Worm (Caenorhabditis elegans) whole organism, L1 larva: ENCODE results near the gene C14F11.7.

Experiments used
- C04F5.9 ChIP-seq: sonication (generic microtip); optimal IDR thresholded peaks from 2 replicates; lab custom pipeline; 2016; ENCODE audit warnings: missing genetic modification characterization, missing compliant biosample characterization
- C16A3.4 ChIP-seq: fragments of 150-350 bp; optimal IDR thresholded peaks from 2 replicates; lab custom pipeline; 2014; ENCODE audit warnings: missing biosample characterization, missing genetic modification characterization
- alr-1 ChIP-seq: fragments of 200-800 bp; sonication (Bioruptor generic); optimal IDR thresholded peaks from 2 replicates; lab custom pipeline; 2018; ENCODE audit warnings: borderline replicate concordance, mild to moderate bottlenecking, missing genetic modification characterization, missing compliant biosample characterization
- aly-2 ChIP-seq: fragments of 150-350 bp; optimal IDR thresholded peaks from 2 replicates; lab custom pipeline; 2014; ENCODE audit warnings: missing biosample characterization, missing genetic modification characterization
- blmp-1 ChIP-seq: fragments of 150-350 bp; optimal IDR thresholded peaks from 2 replicates; lab custom pipeline; 2014; ENCODE audit warnings: missing biosample characterization, missing genetic modification characterization
- ceh-8 ChIP-seq: fragments of 200-800 bp; sonication (Bioruptor generic); optimal IDR thresholded peaks from 2 replicates; lab custom pipeline; 2018; ENCODE audit warnings: mild to moderate bottlenecking, missing genetic modification characterization, moderate library complexity, missing compliant biosample characterization
- ceh-82 ChIP-seq, 3 experiments: fragments of 150-350 bp in 1 of 3; sonication (generic microtip) in 2 of 3; optimal IDR thresholded peaks; 2 replicates each; lab custom pipeline; 2014 to 2017; ENCODE audit warnings: missing biosample characterization in 3 of 3, missing genetic modification characterization in 3 of 3
- ceh-88 ChIP-seq: fragments of 200-800 bp; sonication (Bioruptor generic); IDR thresholded peaks from 2 replicates; pipeline ENCODE4 v1.3.6; 2022; ENCODE audit warnings: missing genetic modification characterization, missing compliant biosample characterization
- ceh-90 ChIP-seq: sonication (generic microtip); optimal IDR thresholded peaks from 2 replicates; lab custom pipeline; 2016; ENCODE audit warnings: missing genetic modification characterization, missing compliant biosample characterization
- dsc-1 ChIP-seq: sonication (generic microtip); optimal IDR thresholded peaks from 2 replicates; lab custom pipeline; 2016; ENCODE audit warnings: mild to moderate bottlenecking, missing genetic modification characterization, missing compliant biosample characterization
- efl-1 ChIP-seq, 4 experiments: fragments of 150-350 bp; optimal IDR thresholded peaks in 3 of 4; peaks in 1 of 4; 1 replicate in 1 of 4; 2 replicates in 3 of 4; lab custom pipeline; 2014; ENCODE audit warnings: missing biosample characterization in 2 of 4, missing genetic modification characterization in 2 of 4, missing genetic modification reagents in 2 of 4
- egl-13 ChIP-seq: sonication (generic microtip); optimal IDR thresholded peaks from 2 replicates; lab custom pipeline; 2016; ENCODE audit warnings: missing genotype, missing genetic modification reagents, missing genetic modification characterization, missing compliant biosample characterization
- egl-27 ChIP-seq, 2 experiments: fragments of 150-350 bp in 1 of 2; sonication (generic microtip); optimal IDR thresholded peaks; 3 replicates each; lab custom pipeline; 2017 to 2018; ENCODE audit warnings: missing biosample characterization in 2 of 2, missing genetic modification characterization in 2 of 2, missing genetic modification reagents in 2 of 2
- ets-5 ChIP-seq: fragments of 200-800 bp; sonication (Bioruptor generic); IDR thresholded peaks from 2 replicates; pipeline ENCODE4 v1.3.6; 2022; ENCODE audit warnings: missing genetic modification characterization, missing compliant biosample characterization
- fkh-10 ChIP-seq: sonication (generic microtip); optimal IDR thresholded peaks from 2 replicates; lab custom pipeline; 2017; ENCODE audit warnings: missing biosample characterization, missing genetic modification reagents, missing genetic modification characterization
- fkh-4 ChIP-seq: sonication (generic microtip); optimal IDR thresholded peaks from 2 replicates; lab custom pipeline; 2016; ENCODE audit warnings: missing compliant biosample characterization, missing genetic modification characterization, borderline replicate concordance
- fkh-8 ChIP-seq: sonication (generic microtip); optimal IDR thresholded peaks from 2 replicates; lab custom pipeline; 2016; ENCODE audit warnings: mild to moderate bottlenecking, missing genetic modification characterization, missing compliant biosample characterization
- hlh-4 ChIP-seq: sonication (generic microtip); optimal IDR thresholded peaks from 2 replicates; lab custom pipeline; 2016; ENCODE audit warnings: mild to moderate bottlenecking, missing genetic modification characterization, missing compliant biosample characterization
- irx-1 ChIP-seq: sonication (generic microtip); optimal IDR thresholded peaks from 2 replicates; lab custom pipeline; 2016; ENCODE audit warnings: missing genetic modification characterization, missing compliant biosample characterization
- jun-1 ChIP-seq: fragments of 150-350 bp; optimal IDR thresholded peaks from 2 replicates; lab custom pipeline; 2014; ENCODE audit warnings: missing biosample characterization, missing genetic modification reagents, missing genetic modification characterization
- lin-13 ChIP-seq: fragments of 150-350 bp; optimal IDR thresholded peaks from 2 replicates; lab custom pipeline; 2014; ENCODE audit warnings: missing biosample characterization, missing genetic modification reagents, missing genetic modification characterization
- lin-15B ChIP-seq: fragments of 150-350 bp; sonication (generic microtip); optimal IDR thresholded peaks from 3 replicates; lab custom pipeline; 2014; ENCODE audit warnings: missing biosample characterization, missing genetic modification characterization
- lin-35 ChIP-seq, 2 experiments: fragments of 150-350 bp; optimal IDR thresholded peaks; 2 replicates each; lab custom pipeline; 2014; ENCODE audit warnings: missing biosample characterization in 2 of 2, missing genetic modification characterization in 2 of 2, missing genetic modification reagents in 2 of 2
- mab-9 ChIP-seq: fragments of 200-800 bp; sonication (Bioruptor generic); IDR thresholded peaks from 2 replicates; pipeline ENCODE4 v1.3.6; 2022; ENCODE audit warnings: missing genetic modification reagents, missing genetic modification characterization, missing compliant biosample characterization
- nhr-19 ChIP-seq: fragments of 200-800 bp; sonication (Bioruptor generic); conservative IDR thresholded peaks from 2 replicates; pipeline ENCODE4 v1.3.6; 2022; ENCODE audit warnings: missing genetic modification characterization, missing compliant biosample characterization
- nhr-20 ChIP-seq: sonication (generic microtip); optimal IDR thresholded peaks from 2 replicates; lab custom pipeline; 2016; ENCODE audit warnings: mild to moderate bottlenecking, missing genetic modification characterization, missing compliant biosample characterization
- nhr-47 ChIP-seq: sonication (generic microtip); optimal IDR thresholded peaks from 2 replicates; lab custom pipeline; 2016; ENCODE audit warnings: mild to moderate bottlenecking, missing genetic modification characterization, moderate library complexity, missing compliant biosample characterization
- nhr-71 ChIP-seq: sonication (generic microtip); optimal IDR thresholded peaks from 2 replicates; lab custom pipeline; 2016; ENCODE audit warnings: mild to moderate bottlenecking, missing genetic modification characterization, moderate library complexity, missing compliant biosample characterization
- nhr-77 ChIP-seq: fragments of 150-350 bp; optimal IDR thresholded peaks from 2 replicates; lab custom pipeline; 2014; ENCODE audit warnings: missing biosample characterization, missing genetic modification characterization
- nhr-85 ChIP-seq: sonication (generic microtip); peaks from one replicate; lab custom pipeline; 2016; ENCODE audit warnings: missing genetic modification characterization, inconsistent platforms, missing compliant biosample characterization
- nhr-90 ChIP-seq: sonication (generic microtip); optimal IDR thresholded peaks from 2 replicates; lab custom pipeline; 2016; ENCODE audit warnings: mild to moderate bottlenecking, missing genetic modification characterization, missing compliant biosample characterization; ENCODE audit not compliant: poor library complexity
- rnt-1 ChIP-seq: sonication (generic microtip); optimal IDR thresholded peaks from 2 replicates; lab custom pipeline; 2016; ENCODE audit warnings: mild to moderate bottlenecking, missing genetic modification characterization, moderate library complexity, missing compliant biosample characterization
- skn-1 ChIP-seq: fragments of 150-350 bp; optimal IDR thresholded peaks from 2 replicates; lab custom pipeline; 2014; ENCODE audit warnings: missing biosample characterization, missing genetic modification characterization
- snpc-4 ChIP-seq: fragments of 150-350 bp; optimal IDR thresholded peaks from 2 replicates; lab custom pipeline; 2014; ENCODE audit warnings: missing biosample characterization, missing genetic modification characterization
- snu-23 ChIP-seq: sonication (generic microtip); optimal IDR thresholded peaks from 2 replicates; lab custom pipeline; 2016; ENCODE audit warnings: missing genetic modification characterization, missing compliant biosample characterization
- sox-4 ChIP-seq: sonication (generic microtip); optimal IDR thresholded peaks from 2 replicates; lab custom pipeline; 2016; ENCODE audit warnings: missing genetic modification characterization, missing compliant biosample characterization
- sptf-1 ChIP-seq: fragments of 150-350 bp; optimal IDR thresholded peaks from 2 replicates; lab custom pipeline; 2014; ENCODE audit warnings: missing biosample characterization, missing genetic modification characterization
- swsn-7 ChIP-seq: sonication (generic microtip); optimal IDR thresholded peaks from 2 replicates; lab custom pipeline; 2016; ENCODE audit warnings: missing genetic modification characterization, missing compliant biosample characterization
- tbx-2 ChIP-seq: sonication (generic microtip); optimal IDR thresholded peaks from 2 replicates; lab custom pipeline; 2016; ENCODE audit warnings: missing genetic modification characterization, missing compliant biosample characterization
- tlp-1 ChIP-seq: fragments of 150-350 bp; optimal IDR thresholded peaks from 2 replicates; lab custom pipeline; 2014; ENCODE audit warnings: missing biosample characterization, missing genetic modification characterization
- unc-62 ChIP-seq: fragments of 150-350 bp; optimal IDR thresholded peaks from 2 replicates; lab custom pipeline; 2014; ENCODE audit warnings: missing biosample characterization, missing genetic modification reagents, missing genetic modification characterization
- vab-15 ChIP-seq: sonication (generic microtip); optimal IDR thresholded peaks from 2 replicates; lab custom pipeline; 2017; ENCODE audit warnings: missing genotype, mild to moderate bottlenecking, missing genetic modification characterization, missing compliant biosample characterization
- zag-1 ChIP-seq: fragments of 150-350 bp; optimal IDR thresholded peaks from 2 replicates; lab custom pipeline; 2014; ENCODE audit warnings: missing biosample characterization, missing genetic modification characterization
- ztf-11 ChIP-seq, 2 experiments: sonication (generic microtip); optimal IDR thresholded peaks; 2 replicates each; lab custom pipeline; 2016 to 2017; ENCODE audit warnings: missing genetic modification characterization in 2 of 2, missing biosample characterization in 1 of 2, missing compliant biosample characterization in 1 of 2
- ztf-4 ChIP-seq: fragments of 150-350 bp; optimal IDR thresholded peaks from 2 replicates; lab custom pipeline; 2014; ENCODE audit warnings: missing biosample characterization, missing genetic modification characterization

Gene C14F11.7

ce11 chrX:6251947-6252617 is 43.7 kb upstream of the C14F11.7 start (continued):
- TF ChIP-seq ceh-90 (tag; lab: Kevin White, UChicago), result no peak
- TF ChIP-seq ceh-8 (GFP tag; lab: Kevin White, UChicago), result peak; percentile 14
- TF ChIP-seq ztf-4 (tag; lab: Kevin White, UChicago), result peak; percentile 32
- peak; percentile 52 for TF ChIP-seq fkh-8
- TF ChIP-seq blmp-1 (tag; lab: Kevin White, UChicago), result no peak
- peak; percentile 76 for TF ChIP-seq nhr-71 (tag; lab: Kevin White, UChicago)
- TF ChIP-seq snu-23, result peak; percentile 73
- TF ChIP-seq lin-13 (GFP tag; lab: Kevin White, UChicago), result no peak
- peak; percentile 29; the same call in 1 of the 2 replicates for TF ChIP-seq mab-9
- peak; percentile 62 for TF ChIP-seq nhr-19 (GFP tag; lab: Robert Waterston, UW)
- TF ChIP-seq unc-62 (GFP tag; lab: Kevin White, UChicago), result no peak
- peak; percentile 26 for TF ChIP-seq aly-2 (tag; lab: Kevin White, UChicago)
- TF ChIP-seq tlp-1 (tag; lab: Kevin White, UChicago), result no peak
- peak; percentile 65 for TF ChIP-seq irx-1 (tag; lab: Kevin White, UChicago)
- TF ChIP-seq swsn-7 (tag; lab: Kevin White, UChicago), result peak; percentile 49
- peak; percentile 28 for TF ChIP-seq tbx-2 (tag; lab: Kevin White, UChicago)
- TF ChIP-seq nhr-77 (tag; lab: Kevin White, UChicago), result peak; percentile 20
- TF ChIP-seq alr-1 (tag; lab: Kevin White, UChicago), result no peak

DNA sequence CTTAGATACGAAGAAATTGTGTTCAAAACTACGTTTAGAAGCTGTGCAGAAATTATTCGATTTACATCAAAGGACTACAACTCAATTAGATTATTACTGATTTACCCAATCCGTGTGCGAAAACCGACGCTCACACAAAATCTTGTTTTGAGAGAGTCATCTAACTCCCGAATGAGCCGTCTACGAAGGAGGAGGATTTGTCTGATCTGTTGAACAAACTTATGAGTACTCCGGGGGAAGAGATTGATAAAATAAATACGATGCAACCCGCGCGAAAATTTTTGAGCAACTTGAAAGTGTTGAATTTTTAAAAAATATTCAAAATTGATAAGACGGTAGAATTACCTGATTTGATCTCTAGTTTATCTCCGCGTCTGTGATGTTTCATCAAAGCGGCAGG is 43.0 kb upstream of the C14F11.7 start:
- TF ChIP-seq nhr-90 (tag; lab: Kevin White, UChicago), result no peak
- no peak for TF ChIP-seq nhr-77 (tag; lab: Kevin White, UChicago)
- TF ChIP-seq ets-5 (GFP tag; lab: Robert Waterston, UW), result no peak
- no peak for TF ChIP-seq C04F5.9 (tag; lab: Kevin White, UChicago)
- TF ChIP-seq efl-1 (optimal IDR thresholded peaks at IDR 0.05; lab: Kevin White, UChicago), result no peak
- no peak for TF ChIP-seq efl-1 (GFP tag; optimal IDR thresholded peaks at IDR 0.05 in 1 of 2; lab: Kevin White, UChicago)
- no peak for TF ChIP-seq tlp-1 (tag; lab: Kevin White, UChicago)
- TF ChIP-seq snu-23, result no peak
- TF ChIP-seq jun-1 (tag; lab: Kevin White, UChicago), result no peak
- no peak for TF ChIP-seq ceh-88 (GFP tag; lab: Robert Waterston, UW)
- no peak for TF ChIP-seq nhr-20 (tag; lab: Kevin White, UChicago)
- no peak for TF ChIP-seq zag-1 (tag; lab: Kevin White, UChicago)
- TF ChIP-seq ceh-90 (tag; lab: Kevin White, UChicago), result no peak
- TF ChIP-seq egl-27 (tag; optimal IDR thresholded peaks at IDR 0.05; lab: Kevin White, UChicago), result no peak
- TF ChIP-seq fkh-10 (GFP tag; lab: Kevin White, UChicago), result no peak
- no peak for TF ChIP-seq snpc-4
- no peak for TF ChIP-seq hlh-4 (tag; lab: Kevin White, UChicago)
- TF ChIP-seq tbx-2 (tag; lab: Kevin White, UChicago), result no peak
- TF ChIP-seq sptf-1 (tag; lab: Kevin White, UChicago), result no peak
- peak; percentile 3 for TF ChIP-seq nhr-47 (tag; lab: Kevin White, UChicago)
- no peak for TF ChIP-seq C16A3.4
- no peak for TF ChIP-seq ceh-82 (tag; optimal IDR thresholded peaks at IDR 0.05; lab: Kevin White, UChicago)
- TF ChIP-seq lin-35 (GFP tag; optimal IDR thresholded peaks at IDR 0.05; lab: Kevin White, UChicago), result no peak
- TF ChIP-seq blmp-1 (tag; lab: Kevin White, UChicago), result no peak
- peak; percentile 26 for TF ChIP-seq dsc-1 (tag; lab: Kevin White, UChicago)
- no peak for TF ChIP-seq fkh-4 (tag; lab: Kevin White, UChicago)
- no peak for TF ChIP-seq skn-1 (tag; lab: Kevin White, UChicago)
- no peak for TF ChIP-seq nhr-19 (GFP tag; lab: Robert Waterston, UW)
- TF ChIP-seq unc-62 (GFP tag; lab: Kevin White, UChicago), result no peak
- TF ChIP-seq rnt-1 (tag; lab: Kevin White, UChicago), result peak; percentile 3
- TF ChIP-seq nhr-85 (tag; lab: Kevin White, UChicago), result peak; percentile 20
- no peak for TF ChIP-seq ztf-11 (tag; optimal IDR thresholded peaks at IDR 0.05; lab: Kevin White, UChicago)
- TF ChIP-seq lin-15B, result no peak
- TF ChIP-seq egl-13 (tag; lab: Kevin White, UChicago), result no peak
- TF ChIP-seq alr-1 (tag; lab: Kevin White, UChicago), result no peak
- TF ChIP-seq vab-15 (tag; lab: Kevin White, UChicago), result no peak
- no peak for TF ChIP-seq sox-4 (tag; lab: Kevin White, UChicago)
